Fruit fly (Drosophila melanogaster) whole organism, prepupa: Measurements from ENCODE around the gene CG16904.

Experiments
- Blimp-1 ChIP-seq: fragments of 200-800 bp; sonication (Bioruptor generic); optimal IDR thresholded peaks from 3 replicates; lab custom pipeline; 2017; ENCODE audit warnings: missing biosample characterization, missing genetic modification characterization, mild to moderate bottlenecking, moderate library complexity, missing genetic modification reagents
- CG11294 ChIP-seq: fragments of 200-800 bp; sonication (Bioruptor generic); IDR thresholded peaks from 2 replicates; pipeline ENCODE4 v1.3.6; 2022; ENCODE audit warnings: missing biosample characterization, missing genetic modification characterization
- CG15336 ChIP-seq: fragments of 200-800 bp; sonication (Bioruptor generic); IDR thresholded peaks from 2 replicates; pipeline ENCODE4 v1.3.6; 2022; ENCODE audit warnings: missing biosample characterization, missing genetic modification characterization
- CG16779 ChIP-seq: fragments of 200-800 bp; sonication (Bioruptor generic); optimal IDR thresholded peaks from 3 replicates; lab custom pipeline; 2017; ENCODE audit warnings: missing biosample characterization, mild to moderate bottlenecking, missing genetic modification characterization
- CG6792 ChIP-seq: fragments of 200-800 bp; sonication (Bioruptor generic); optimal IDR thresholded peaks from 3 replicates; lab custom pipeline; 2016; ENCODE audit warnings: missing biosample characterization, missing genetic modification characterization
- CG6808 ChIP-seq: fragments of 200-800 bp; sonication (Bioruptor generic); optimal IDR thresholded peaks from 3 replicates; lab custom pipeline; 2017; ENCODE audit warnings: missing biosample characterization, missing genetic modification characterization, mild to moderate bottlenecking, moderate library complexity, missing genetic modification reagents
- CG9139 ChIP-seq: fragments of 200-800 bp; sonication (Bioruptor generic); optimal IDR thresholded peaks from 3 replicates; lab custom pipeline; 2017; ENCODE audit warnings: missing biosample characterization, mild to moderate bottlenecking, missing genetic modification characterization
- Hr39 ChIP-seq: fragments of 200-800 bp; sonication (Bioruptor generic); optimal IDR thresholded peaks from 2 replicates; lab custom pipeline; 2016; ENCODE audit warnings: missing biosample characterization, missing genetic modification characterization
- Sox102F ChIP-seq: fragments of 200-800 bp; sonication (Bioruptor generic); optimal IDR thresholded peaks from 2 replicates; lab custom pipeline; 2016; ENCODE audit warnings: missing biosample characterization, mild to moderate bottlenecking, missing genetic modification characterization
- acj6 ChIP-seq: fragments of 200-800 bp; sonication (Bioruptor generic); optimal IDR thresholded peaks from 3 replicates; lab custom pipeline; 2016; ENCODE audit warnings: missing biosample characterization, missing genetic modification characterization
- eg ChIP-seq: fragments of 200-800 bp; sonication (Bioruptor generic); IDR thresholded peaks from 3 replicates; pipeline ENCODE4 v1.3.6; 2022; ENCODE audit warnings: missing biosample characterization, missing genetic modification characterization
- svp ChIP-seq: fragments of 200-800 bp; sonication (Bioruptor generic); peaks from one replicate; lab custom pipeline; 2016; ENCODE audit warnings: missing biosample characterization, missing genetic modification characterization
- vri ChIP-seq: fragments of 200-800 bp; sonication (Bioruptor generic); optimal IDR thresholded peaks from 3 replicates; lab custom pipeline; 2016; ENCODE audit warnings: missing biosample characterization, mild to moderate bottlenecking, missing genetic modification characterization

- TF ChIP-seq CG9139 (GFP tag; lab: Kevin White, UChicago) (no peak), CG6808 (no peak), vri (no peak), Hr39 (GFP tag; lab: Kevin White, UChicago) (no peak), CG6792 (GFP tag; lab: Kevin White, UChicago) (peak; percentile 7), acj6 (GFP tag; lab: Kevin White, UChicago) (no peak), Sox102F (GFP tag; lab: Kevin White, UChicago) (no peak), CG16779 (peak; percentile 77), svp (no peak), CG11294 (GFP tag; lab: Robert Waterston, UW) (no peak), Blimp-1 (GFP tag; lab: Kevin White, UChicago) (peak; percentile 33), CG15336 (GFP tag; lab: Robert Waterston, UW) (peak; percentile 50), eg (GFP tag; lab: Robert Waterston, UW) (peak; percentile 80)
Measured at dm6 chr3R:9808946-9809545, 7.7 kb downstream of the CG16904 start, which contains the start of gene FBXO11.
